Fruit fly (Drosophila melanogaster): Measurements from ENCODE around the gene Shal.

dm6 chr3L:19632766-19633632 lies 48.6 kb upstream of the Shal start:
- peak; percentile 75 for TF ChIP-seq CG4496 (GFP tag; IDR thresholded peaks at IDR 0.05)
- peak; percentile 61 for TF ChIP-seq Pif1B (GFP tag; optimal IDR thresholded peaks at IDR 0.05)
- peak; percentile 56 for TF ChIP-seq Pif1A (GFP tag; optimal IDR thresholded peaks at IDR 0.05)
- no peak for TF ChIP-seq CG9948 (tag; optimal IDR thresholded peaks at IDR 0.05)
- TF ChIP-seq D1 (tag; optimal IDR thresholded peaks at IDR 0.05) = no peak
- peak; percentile 65; the same call in 2 of the 3 replicates for TF ChIP-seq fd96Ca (GFP tag; IDR thresholded peaks at IDR 0.05)
- peak; percentile 78; the same call in 1 of the 2 replicates for TF ChIP-seq CG32121 (GFP tag; IDR thresholded peaks at IDR 0.05)
